Worm (Caenorhabditis elegans) whole organism, young adult: ENCODE results near the gene fsn-1.

Experiments
- B0019.2 ChIP-seq: fragments of 200-800 bp; sonication (Bioruptor generic); conservative IDR thresholded peaks from 2 replicates; pipeline ENCODE4 v1.3.6; 2022; ENCODE audit warnings: missing genetic modification reagents, missing genetic modification characterization, missing compliant biosample characterization
- ama-1 ChIP-seq, 3 experiments: fragments of 150-350 bp in 1 of 3; sonication (generic microtip) in 2 of 3; optimal IDR thresholded peaks; 2 replicates each; lab custom pipeline; 2014 to 2018; ENCODE audit warnings: missing biosample characterization in 2 of 3, missing genetic modification characterization in 2 of 3, missing genetic modification reagents in 2 of 3
- aptf-3 ChIP-seq: fragments of 200-800 bp; sonication (Bioruptor generic); IDR thresholded peaks from 2 replicates; pipeline ENCODE4 v1.3.6; 2022; ENCODE audit warnings: missing genetic modification characterization, missing compliant biosample characterization
- lag-1 ChIP-seq: fragments of 200-800 bp; sonication (Bioruptor generic); IDR thresholded peaks from 2 replicates; pipeline ENCODE4 v1.3.6; 2022; ENCODE audit warnings: missing genetic modification reagents, missing genetic modification characterization, missing compliant biosample characterization
- lin-35 ChIP-seq, 3 experiments: fragments of 150-350 bp in 2 of 3; sonication (generic microtip) in 1 of 3; optimal IDR thresholded peaks; 2 replicates each; lab custom pipeline; 2014 to 2018; ENCODE audit warnings: missing biosample characterization in 3 of 3, missing genetic modification characterization in 3 of 3, missing genetic modification reagents in 3 of 3
- lsl-1 ChIP-seq: fragments of 200-800 bp; sonication (Bioruptor generic); optimal IDR thresholded peaks from 2 replicates; lab custom pipeline; 2018; ENCODE audit warnings: mild to moderate bottlenecking, missing genetic modification characterization, moderate library complexity, missing compliant biosample characterization
- madf-3 ChIP-seq: fragments of 200-800 bp; sonication (Bioruptor generic); IDR thresholded peaks from 2 replicates; pipeline ENCODE4 v1.3.6; 2022; ENCODE audit warnings: missing genetic modification reagents, missing genetic modification characterization, missing compliant biosample characterization
- unc-62 ChIP-seq: fragments of 150-350 bp; optimal IDR thresholded peaks from 2 replicates; lab custom pipeline; 2014; ENCODE audit warnings: missing biosample characterization, missing genetic modification reagents, missing genetic modification characterization
- ztf-3 ChIP-seq: fragments of 200-800 bp; sonication (Bioruptor generic); optimal IDR thresholded peaks from 2 replicates; lab custom pipeline; 2018; ENCODE audit warnings: mild to moderate bottlenecking, missing genetic modification characterization, missing compliant biosample characterization
- ztf-6 ChIP-seq: fragments of 200-800 bp; sonication (Bioruptor generic); IDR thresholded peaks from 2 replicates; pipeline ENCODE4 v1.3.6; 2022; ENCODE audit warnings: missing genetic modification reagents, missing genetic modification characterization, missing compliant biosample characterization

- TF ChIP-seq unc-62 (GFP tag; lab: Kevin White, UChicago) (no peak), lsl-1 (no peak), ztf-3 (GFP tag; lab: Kevin White, UChicago) (no peak), aptf-3 (no peak), ama-1 (optimal IDR thresholded peaks at IDR 0.05; lab: Kevin White, UChicago) (no peak), ama-1 (GFP tag; optimal IDR thresholded peaks at IDR 0.05; lab: Kevin White, UChicago) (no peak), madf-3 (GFP tag; lab: Robert Waterston, UW) (no peak), lin-35 (GFP tag; optimal IDR thresholded peaks at IDR 0.05; lab: Kevin White, UChicago) (no peak), lag-1 (GFP tag; lab: Robert Waterston, UW) (no peak), ztf-6 (GFP tag; lab: Robert Waterston, UW) (no peak), B0019.2 (GFP tag; lab: Robert Waterston, UW) (no peak)
These were observed 23.1 kb downstream of the fsn-1 start, which contains the start of gene C27F2.4 for ce11 chrIII:4960204-4960603.
